Worm (Caenorhabditis elegans) whole organism, mixed stage, embryonic: ENCODE results near the gene let-99.

Experiments
- M03D4.4 ChIP-seq: sonication (generic microtip); optimal IDR thresholded peaks from 2 replicates; lab custom pipeline; 2017; ENCODE audit warnings: mild to moderate bottlenecking, missing genetic modification characterization, missing compliant biosample characterization
- bed-3 ChIP-seq: fragments of 200-800 bp; sonication (Bioruptor generic); optimal IDR thresholded peaks from 3 replicates; lab custom pipeline; 2018; ENCODE audit warnings: mild to moderate bottlenecking, missing genetic modification characterization, moderate library complexity, missing compliant biosample characterization
- ceh-39 ChIP-seq: fragments of 150-350 bp; optimal IDR thresholded peaks from 2 replicates; lab custom pipeline; 2014; ENCODE audit warnings: missing biosample characterization, missing genetic modification characterization
- ceh-43 ChIP-seq: fragments of 200-800 bp; sonication (Bioruptor generic); optimal IDR thresholded peaks from 2 replicates; lab custom pipeline; 2018; ENCODE audit warnings: mild to moderate bottlenecking, missing genetic modification characterization, moderate library complexity, missing compliant biosample characterization
- ceh-83 ChIP-seq: fragments of 200-800 bp; sonication (Bioruptor generic); optimal IDR thresholded peaks from 2 replicates; lab custom pipeline; 2018; ENCODE audit warnings: mild to moderate bottlenecking, missing genetic modification characterization, missing compliant biosample characterization
- ces-1 ChIP-seq: fragments of 150-350 bp; optimal IDR thresholded peaks from 2 replicates; lab custom pipeline; 2014; ENCODE audit warnings: missing biosample characterization, missing genetic modification reagents, missing genetic modification characterization
- cnd-1 ChIP-seq: fragments of 200-800 bp; sonication (Bioruptor generic); optimal IDR thresholded peaks from 2 replicates; lab custom pipeline; 2018; ENCODE audit warnings: mild to moderate bottlenecking, missing genetic modification characterization, missing compliant biosample characterization
- elt-3 ChIP-seq: fragments of 150-350 bp; optimal IDR thresholded peaks from 2 replicates; lab custom pipeline; 2014; ENCODE audit warnings: missing biosample characterization, missing genetic modification characterization
- flh-1 ChIP-seq: fragments of 200-800 bp; sonication (Bioruptor generic); optimal IDR thresholded peaks from 2 replicates; lab custom pipeline; 2018; ENCODE audit warnings: mild to moderate bottlenecking, missing genetic modification characterization, moderate library complexity, missing compliant biosample characterization
- ham-2 ChIP-seq: fragments of 200-800 bp; sonication (Bioruptor generic); optimal IDR thresholded peaks from 2 replicates; lab custom pipeline; 2018; ENCODE audit warnings: mild to moderate bottlenecking, missing genetic modification characterization, missing compliant biosample characterization
- hlh-1 ChIP-seq: fragments of 150-350 bp; optimal IDR thresholded peaks from 2 replicates; lab custom pipeline; 2014; ENCODE audit warnings: missing biosample characterization, missing genetic modification reagents, missing genetic modification characterization
- lin-13 ChIP-seq: fragments of 150-350 bp; optimal IDR thresholded peaks from 2 replicates; lab custom pipeline; 2014; ENCODE audit warnings: missing biosample characterization, missing genetic modification characterization
- lin-32 ChIP-seq: fragments of 200-800 bp; sonication (Bioruptor generic); optimal IDR thresholded peaks from 2 replicates; lab custom pipeline; 2018; ENCODE audit warnings: mild to moderate bottlenecking, missing genetic modification characterization, missing compliant biosample characterization
- mab-5 ChIP-seq: fragments of 150-350 bp; optimal IDR thresholded peaks from 2 replicates; lab custom pipeline; 2014; ENCODE audit warnings: missing biosample characterization, missing genetic modification characterization
- mep-1 ChIP-seq: fragments of 150-350 bp; optimal IDR thresholded peaks from 2 replicates; lab custom pipeline; 2017; ENCODE audit warnings: missing biosample characterization, missing genetic modification reagents, missing genetic modification characterization, inconsistent platforms
- mls-2 ChIP-seq: sonication (generic microtip); optimal IDR thresholded peaks from 2 replicates; lab custom pipeline; 2016; ENCODE audit warnings: mild to moderate bottlenecking, missing genetic modification characterization, moderate library complexity, missing compliant biosample characterization
- nhr-12 ChIP-seq: fragments of 150-350 bp; optimal IDR thresholded peaks from 2 replicates; lab custom pipeline; 2014; ENCODE audit warnings: missing biosample characterization, missing genetic modification characterization
- nhr-237 ChIP-seq: fragments of 150-350 bp; optimal IDR thresholded peaks from 2 replicates; lab custom pipeline; 2014; ENCODE audit warnings: missing biosample characterization, missing genetic modification characterization
- nhr-28 ChIP-seq: fragments of 150-350 bp; optimal IDR thresholded peaks from 2 replicates; lab custom pipeline; 2014; ENCODE audit warnings: missing biosample characterization, missing genetic modification characterization
- nhr-76 ChIP-seq: sonication (generic microtip); optimal IDR thresholded peaks from 2 replicates; lab custom pipeline; 2017; ENCODE audit warnings: missing biosample characterization, missing genetic modification characterization
- sem-2 ChIP-seq: fragments of 200-800 bp; sonication (Bioruptor generic); optimal IDR thresholded peaks from 2 replicates; lab custom pipeline; 2018; ENCODE audit warnings: mild to moderate bottlenecking, missing genetic modification characterization, missing compliant biosample characterization
- sptf-1 ChIP-seq: sonication (generic microtip); optimal IDR thresholded peaks from 2 replicates; lab custom pipeline; 2017; ENCODE audit warnings: mild to moderate bottlenecking, missing genetic modification characterization, moderate library complexity, missing compliant biosample characterization
- tbx-8 ChIP-seq: fragments of 200-800 bp; sonication (Bioruptor generic); optimal IDR thresholded peaks from 2 replicates; lab custom pipeline; 2018; ENCODE audit warnings: mild to moderate bottlenecking, missing genetic modification characterization, moderate library complexity, missing compliant biosample characterization
- unc-120 ChIP-seq: sonication (generic microtip); optimal IDR thresholded peaks from 2 replicates; lab custom pipeline; 2017; ENCODE audit warnings: missing genetic modification characterization, missing compliant biosample characterization; ENCODE audit not compliant: poor library complexity, severe bottlenecking
- unc-39 ChIP-seq: fragments of 150-350 bp; optimal IDR thresholded peaks from 2 replicates; lab custom pipeline; 2014; ENCODE audit warnings: missing biosample characterization, missing genetic modification characterization
- unc-62 ChIP-seq: fragments of 150-350 bp; optimal IDR thresholded peaks from 2 replicates; lab custom pipeline; 2014; ENCODE audit warnings: missing biosample characterization, missing genetic modification reagents, missing genetic modification characterization
- zip-8 ChIP-seq: fragments of 150-350 bp; optimal IDR thresholded peaks from 2 replicates; lab custom pipeline; 2014; ENCODE audit warnings: missing biosample characterization, missing genetic modification characterization

The let-99 gene

DNA sequence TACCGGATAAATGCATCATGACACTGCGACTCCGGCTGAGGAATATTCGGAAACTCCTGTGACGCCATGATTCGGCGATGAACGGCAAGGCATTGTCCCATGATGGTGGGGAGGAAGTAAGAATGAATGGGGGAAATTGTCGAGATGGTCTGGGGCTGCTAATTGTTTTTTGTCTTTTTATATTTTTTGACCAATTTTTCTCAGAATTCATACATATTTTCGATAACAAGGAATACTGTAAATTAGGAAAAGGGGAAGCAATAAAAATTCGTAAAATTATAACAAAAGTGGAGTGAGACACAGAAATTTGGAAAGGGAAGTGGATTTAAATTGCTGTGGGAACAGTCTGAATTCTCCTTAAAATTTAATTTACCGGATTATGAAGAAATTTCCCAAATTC lies 42.2 kb upstream of the let-99 start, which contains the start of gene eak-4:
Gene eak-4 (minus strand): TSS at position 101 of the 400 bp plus-strand sequence.
- TF ChIP-seq unc-39 (tag; lab: Kevin White, UChicago) (no peak), sptf-1 (tag; lab: Kevin White, UChicago) (no peak), unc-120 (tag; lab: Kevin White, UChicago) (no peak), mls-2 (tag; lab: Kevin White, UChicago) (no peak), bed-3 (no peak), ceh-39 (tag; lab: Kevin White, UChicago) (no peak), lin-13 (tag; lab: Kevin White, UChicago) (no peak), nhr-237 (tag; lab: Kevin White, UChicago) (no peak), tbx-8 (GFP tag; lab: Kevin White, UChicago) (no peak), ceh-83 (GFP tag; lab: Kevin White, UChicago) (no peak), unc-62 (no peak), nhr-28 (tag; lab: Kevin White, UChicago) (no peak), M03D4.4 (tag; lab: Kevin White, UChicago) (no peak), nhr-12 (tag; lab: Kevin White, UChicago) (no peak), sem-2 (GFP tag; lab: Kevin White, UChicago) (no peak)

DNA sequence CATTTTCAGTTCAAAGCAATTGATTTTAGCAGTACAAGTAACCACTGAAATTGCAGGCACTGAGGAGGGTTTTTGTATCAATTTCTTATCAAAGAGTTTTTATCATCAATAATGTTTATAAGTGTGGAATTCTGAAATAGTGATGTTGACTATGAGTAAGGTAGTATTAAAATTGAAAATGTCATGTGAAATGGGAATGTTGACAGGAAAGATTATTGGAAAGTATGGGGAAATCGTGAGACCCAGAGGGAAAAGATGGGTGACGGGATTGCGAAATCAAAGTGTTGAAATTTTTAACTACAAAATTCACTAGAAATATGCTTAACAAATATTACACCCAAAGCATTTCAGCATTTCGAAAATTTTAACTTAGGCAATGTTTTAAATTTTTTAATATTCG lies 40.4 kb upstream of the let-99 start, which contains the start of gene F53B2.8:
Gene F53B2.8 (minus strand): TSS at position 180 of the 400 bp plus-strand sequence.
- TF ChIP-seq bed-3 (no peak), tbx-8 (GFP tag; lab: Kevin White, UChicago) (no peak), sptf-1 (tag; lab: Kevin White, UChicago) (no peak), ceh-39 (tag; lab: Kevin White, UChicago) (no peak), nhr-237 (tag; lab: Kevin White, UChicago) (no peak), elt-3 (tag; lab: Kevin White, UChicago) (no peak), ham-2 (GFP tag; lab: Kevin White, UChicago) (no peak), mep-1 (no peak), nhr-28 (tag; lab: Kevin White, UChicago) (no peak), ces-1 (GFP tag; lab: Kevin White, UChicago) (no peak), lin-32 (GFP tag; lab: Kevin White, UChicago) (no peak), unc-120 (tag; lab: Kevin White, UChicago) (no peak), zip-8 (tag; lab: Kevin White, UChicago) (no peak), mab-5 (tag; lab: Kevin White, UChicago) (no peak), ceh-83 (GFP tag; lab: Kevin White, UChicago) (no peak), mls-2 (tag; lab: Kevin White, UChicago) (no peak), unc-62 (no peak), hlh-1 (tag; lab: Kevin White, UChicago) (no peak), nhr-76 (tag; lab: Kevin White, UChicago) (no peak)

DNA sequence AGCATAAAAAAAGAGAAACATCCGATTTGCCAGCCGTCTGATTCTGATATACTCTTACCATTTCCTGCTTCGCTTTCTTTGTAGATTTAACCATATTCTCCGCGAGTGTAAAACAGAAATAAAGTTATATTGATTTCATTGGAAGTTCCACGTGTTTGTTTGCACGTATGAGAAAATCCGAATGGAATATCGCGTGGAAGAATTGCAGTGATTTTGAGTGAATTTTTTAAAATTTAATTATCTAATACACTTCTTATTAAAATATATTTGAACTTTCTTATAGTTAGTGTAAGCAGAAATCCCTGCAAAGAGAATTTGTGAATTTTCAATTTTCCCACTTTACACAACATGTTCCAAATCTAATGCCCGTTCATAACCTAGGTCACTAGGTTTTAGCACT lies 36.6 kb upstream of the let-99 start, which contains the start of gene F53B2.5:
Gene F53B2.5 (minus strand): TSS at position 101 of the 400 bp plus-strand sequence.
- no peak for TF ChIP-seq cnd-1 (tag; lab: Kevin White, UChicago)
- TF ChIP-seq sem-2 (GFP tag; lab: Kevin White, UChicago) = no peak
- no peak for TF ChIP-seq zip-8 (tag; lab: Kevin White, UChicago)
- no peak for TF ChIP-seq M03D4.4 (tag; lab: Kevin White, UChicago)
- no peak for TF ChIP-seq mls-2 (tag; lab: Kevin White, UChicago)
- TF ChIP-seq lin-32 (GFP tag; lab: Kevin White, UChicago) = no peak
- TF ChIP-seq sptf-1 (tag; lab: Kevin White, UChicago) = no peak
- TF ChIP-seq lin-13 (tag; lab: Kevin White, UChicago) = no peak
- TF ChIP-seq nhr-28 (tag; lab: Kevin White, UChicago) = no peak
- TF ChIP-seq nhr-12 (tag; lab: Kevin White, UChicago) = no peak

DNA sequence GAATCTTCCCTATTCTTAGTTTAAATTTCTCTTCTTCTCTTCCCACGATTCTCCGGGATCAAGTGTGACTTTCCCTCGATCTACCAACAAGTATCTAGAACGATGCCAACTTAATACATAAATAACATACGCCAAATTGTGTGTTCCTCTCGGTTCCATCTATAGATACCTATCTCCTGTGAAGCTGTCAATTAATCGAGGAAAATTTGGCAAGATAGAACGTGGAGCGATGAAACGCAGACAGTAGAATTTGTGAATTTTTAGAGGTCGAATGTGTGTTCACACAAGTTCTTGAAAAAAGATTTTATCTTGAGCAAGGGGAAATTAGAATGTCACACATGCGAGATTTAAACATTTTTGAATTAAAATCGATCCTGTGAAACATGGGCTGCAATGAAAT lies 36.2 kb upstream of the let-99 start:
- no peak for TF ChIP-seq mep-1
- no peak for TF ChIP-seq ces-1 (GFP tag; lab: Kevin White, UChicago)
- no peak for TF ChIP-seq sptf-1 (tag; lab: Kevin White, UChicago)

DNA sequence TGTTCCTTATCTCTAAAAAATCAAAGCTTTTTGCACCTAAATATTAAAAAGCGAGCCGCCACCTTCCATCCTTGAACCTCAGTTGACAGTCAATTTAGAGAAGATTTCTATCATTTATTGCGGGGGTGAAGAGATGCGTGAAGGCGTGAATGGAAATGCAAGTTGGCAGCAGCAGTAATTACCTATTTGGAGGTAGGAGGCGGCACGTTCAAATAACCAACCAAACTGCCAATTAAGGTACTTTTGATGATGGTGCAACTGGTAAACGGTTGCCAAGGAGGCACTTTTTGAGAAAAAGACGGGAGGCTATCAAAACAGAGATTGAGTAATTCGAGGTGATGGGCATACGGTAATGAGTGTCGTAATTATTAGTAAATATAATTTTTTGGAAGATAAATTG lies 31.3 kb upstream of the let-99 start:
- TF ChIP-seq mls-2 (tag; lab: Kevin White, UChicago) (no peak), flh-1 (GFP tag; lab: Kevin White, UChicago) (no peak), ceh-43 (peak; percentile 64), sptf-1 (tag; lab: Kevin White, UChicago) (peak; percentile 56), cnd-1 (tag; lab: Kevin White, UChicago) (peak; percentile 22)
